Worm (Caenorhabditis elegans): Measurements from ENCODE around the gene Y59H11AM.1.

Gene Y59H11AM.1

DNA sequence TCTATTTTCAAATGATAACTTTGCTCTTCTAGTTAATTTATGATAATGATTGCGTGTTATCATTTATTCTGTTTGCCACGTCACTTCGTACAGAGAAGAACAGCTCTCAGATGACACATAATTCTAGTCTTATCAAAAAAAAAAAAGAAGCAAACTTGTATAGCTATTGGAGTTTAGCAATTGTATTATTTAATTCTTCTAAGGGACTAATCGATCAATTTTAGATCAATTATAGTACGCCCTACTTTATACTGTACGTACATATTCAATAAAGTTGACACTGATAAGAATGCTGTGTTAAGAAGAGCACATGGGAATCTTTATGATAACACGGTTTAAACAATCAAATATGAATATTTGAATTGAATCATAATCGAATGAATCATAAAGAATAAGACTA, 29.0 kb upstream of the Y59H11AM.1 start (continued):
- no peak for TF ChIP-seq Y105C5A.15 (GFP tag; IDR thresholded peaks at IDR 0.05)
- no peak for TF ChIP-seq nhr-10 (tag; optimal IDR thresholded peaks at IDR 0.05)
- peak; percentile 15 for TF ChIP-seq nhr-77 (tag; optimal IDR thresholded peaks at IDR 0.05)
- TF ChIP-seq dmd-6 (GFP tag; IDR thresholded peaks at IDR 0.05), result peak; percentile 63; the same call in 1 of the 2 replicates
- peak; percentile 20 for TF ChIP-seq fos-1 (tag; optimal IDR thresholded peaks at IDR 0.05)
- no peak for TF ChIP-seq lin-39 (tag; optimal IDR thresholded peaks at IDR 0.05)
- TF ChIP-seq pqm-1 (tag; optimal IDR thresholded peaks at IDR 0.05), result peak; percentile 86
- no peak for TF ChIP-seq snpc-4 (tag; optimal IDR thresholded peaks at IDR 0.05)
- TF ChIP-seq lir-3 (tag; optimal IDR thresholded peaks at IDR 0.05), result no peak
- TF ChIP-seq jun-1 (tag; optimal IDR thresholded peaks at IDR 0.05), result no peak
- TF ChIP-seq lim-7 (GFP tag; IDR thresholded peaks at IDR 0.05), result no peak
- no peak for TF ChIP-seq D1046.2 (GFP tag; IDR thresholded peaks at IDR 0.05)
- peak; percentile 13 for TF ChIP-seq nhr-48 (tag; optimal IDR thresholded peaks at IDR 0.05)

DNA sequence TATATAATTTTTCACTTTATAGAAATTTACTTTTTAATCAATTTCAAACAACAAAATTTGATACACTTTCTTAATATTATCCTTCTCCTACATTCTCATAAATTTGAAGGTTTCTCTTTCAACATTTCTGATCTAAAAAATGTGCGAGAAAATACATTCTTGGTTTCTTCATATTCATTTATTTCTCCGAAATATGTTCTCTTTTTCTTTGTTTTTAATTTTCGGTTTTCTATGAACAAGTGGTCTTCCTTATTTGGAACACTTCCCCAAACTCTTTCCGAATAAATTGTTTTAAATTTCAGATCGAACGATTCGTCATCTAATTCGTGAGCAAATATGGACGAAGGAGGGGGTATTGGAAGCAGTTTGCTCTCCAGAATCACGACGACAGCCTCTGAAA, 12.1 kb upstream of the Y59H11AM.1 start, which contains the start of gene npr-22:
Gene npr-22 (plus strand): TSS at position 301 of the 400 bp plus-strand sequence.
- no peak for TF ChIP-seq madf-5 (GFP tag; IDR thresholded peaks at IDR 0.05)
- TF ChIP-seq nhr-237 (tag; optimal IDR thresholded peaks at IDR 0.05), result no peak
- TF ChIP-seq nhr-111 (GFP tag; optimal IDR thresholded peaks at IDR 0.05), result no peak
- no peak for TF ChIP-seq dmd-8 (GFP tag; IDR thresholded peaks at IDR 0.05)
- TF ChIP-seq pha-4 (GFP tag; IDR thresholded peaks at IDR 0.05), result no peak
- TF ChIP-seq pha-4 (tag; optimal IDR thresholded peaks at IDR 0.05), result no peak
- no peak for TF ChIP-seq hlh-11 (tag; optimal IDR thresholded peaks at IDR 0.05)
- no peak for TF ChIP-seq Y75B8A.6 (GFP tag; IDR thresholded peaks at IDR 0.05)
- TF ChIP-seq vab-7 (GFP tag; IDR thresholded peaks at IDR 0.05), result no peak

DNA sequence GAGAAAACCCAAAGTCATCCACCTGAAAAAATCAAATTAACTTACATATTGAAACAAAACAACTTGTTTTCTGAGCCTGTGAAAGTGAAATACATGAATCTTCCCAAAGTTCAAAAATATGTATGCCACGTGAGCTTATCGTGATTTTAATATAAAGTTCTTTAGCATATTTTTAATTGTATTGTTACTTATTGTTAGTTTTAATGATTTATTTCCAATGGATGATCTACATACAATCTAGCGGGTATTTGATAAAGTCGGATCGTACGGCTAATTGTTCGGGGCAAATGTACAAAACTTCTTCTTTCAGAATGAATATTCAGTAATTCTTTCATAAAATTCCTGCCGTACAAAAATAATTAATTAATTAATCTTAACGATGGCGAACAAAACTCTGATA, 985 bp upstream of the Y59H11AM.1 start, which contains the start of gene Y59H11AM.4:
Gene Y59H11AM.4 (minus strand): TSS at position 101 of the 400 bp plus-strand sequence.
- no peak for TF ChIP-seq T20F7.1 (GFP tag; optimal IDR thresholded peaks at IDR 0.05)
- no peak for TF ChIP-seq mdl-1 (tag; optimal IDR thresholded peaks at IDR 0.05)
- no peak for TF ChIP-seq zip-11 (GFP tag; IDR thresholded peaks at IDR 0.05)
- TF ChIP-seq ztf-11 (tag; optimal IDR thresholded peaks at IDR 0.05), result no peak
- TF ChIP-seq gei-8 (GFP tag; optimal IDR thresholded peaks at IDR 0.05), result no peak

DNA sequence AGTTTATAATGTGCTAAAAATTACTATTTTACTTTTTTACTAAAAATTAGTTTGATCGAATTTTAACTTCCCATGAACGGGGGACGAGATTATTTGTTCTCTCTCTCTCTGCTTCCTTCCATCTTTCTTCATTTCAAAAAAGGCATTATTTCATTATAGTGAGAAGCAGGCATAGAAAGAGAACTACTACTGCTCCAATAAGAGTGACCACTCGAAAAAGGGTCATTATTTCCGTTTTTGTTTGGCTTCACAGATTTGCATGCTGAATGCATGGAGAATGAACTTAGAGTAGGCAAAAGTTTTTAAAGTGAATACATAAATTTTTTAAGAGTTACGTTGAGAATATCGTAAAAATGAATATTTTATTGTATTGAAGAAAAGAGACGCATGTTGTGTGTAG, 519 bp upstream of the Y59H11AM.1 start:
- TF ChIP-seq hmg-1.1 (GFP tag; IDR thresholded peaks at IDR 0.05) (no peak), dmd-6 (GFP tag; IDR thresholded peaks at IDR 0.05) (no peak), unc-62 (GFP tag; optimal IDR thresholded peaks at IDR 0.05 in 1 of 2) (peak in 1 of 2 experiments; percentile 92), unc-62 (tag; optimal IDR thresholded peaks at IDR 0.05) (no peak), aha-1 (tag) (peak; percentile 10)

DNA sequence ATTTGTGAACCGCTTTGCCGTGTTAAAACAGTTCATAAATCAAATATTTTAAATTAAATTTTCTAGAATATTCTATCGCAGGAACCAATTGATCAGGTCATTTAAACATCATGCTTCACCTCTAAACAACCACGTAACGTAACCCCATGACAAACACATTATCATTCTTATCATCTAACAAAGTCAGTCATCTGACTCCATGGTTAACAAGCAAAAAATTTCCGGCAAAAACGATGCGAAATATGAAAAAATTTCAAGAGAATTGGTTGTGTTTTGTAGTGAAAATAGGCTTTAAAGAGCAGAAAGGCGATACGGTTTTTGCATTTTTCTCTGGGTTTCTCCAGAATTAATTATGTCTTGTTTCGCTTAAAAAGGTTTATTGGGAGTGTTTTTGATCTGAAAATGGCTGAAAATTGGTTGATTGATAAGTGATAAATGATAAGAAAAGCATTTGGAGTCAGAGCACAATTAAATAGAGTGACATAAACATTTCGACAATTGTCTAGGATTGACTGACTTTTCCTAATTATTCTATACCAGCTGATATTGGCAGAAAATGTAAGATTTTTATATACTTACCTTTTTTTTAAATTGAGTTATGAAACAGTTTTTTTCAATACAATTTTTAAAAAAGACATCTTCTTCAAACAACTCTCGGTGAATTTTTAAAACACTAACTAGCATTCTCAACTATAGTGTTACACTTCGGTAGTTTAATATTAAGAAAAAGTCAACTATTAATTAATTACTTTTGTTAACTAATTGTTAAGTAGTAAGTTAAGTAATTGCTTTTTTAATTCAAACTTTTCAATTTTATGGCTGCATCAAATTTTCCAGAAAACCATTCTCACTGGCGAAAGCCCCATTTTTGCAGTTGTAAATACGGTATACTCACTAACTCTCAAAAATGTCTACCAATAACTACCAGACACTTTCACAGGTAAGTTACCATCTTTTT, 14.1 kb downstream of the Y59H11AM.1 start, which contains the start of gene catp-7:
Gene catp-7 (plus strand): TSS at position 908 of the 958 bp plus-strand sequence.
- TF ChIP-seq nhr-76 (tag; optimal IDR thresholded peaks at IDR 0.05) (no peak), T20F7.1 (GFP tag; optimal IDR thresholded peaks at IDR 0.05) (peak; percentile 36), set-16 (GFP tag; IDR thresholded peaks at IDR 0.05) (no peak), D1046.2 (GFP tag; IDR thresholded peaks at IDR 0.05) (no peak), ztf-7 (tag; optimal IDR thresholded peaks at IDR 0.05) (no peak), unc-62 (GFP tag; optimal IDR thresholded peaks at IDR 0.05 in 1 of 2) (no peak), unc-62 (tag; optimal IDR thresholded peaks at IDR 0.05) (no peak), mdl-1 (tag; optimal IDR thresholded peaks at IDR 0.05) (no peak), lin-1 (GFP tag; IDR thresholded peaks at IDR 0.05) (peak; percentile 11; the same call in 1 of the 2 replicates), ceh-20 (GFP tag; IDR thresholded peaks at IDR 0.05) (no peak), ZK337.2 (GFP tag; IDR thresholded peaks at IDR 0.05) (no peak), zfp-3 (GFP tag; conservative IDR thresholded peaks at IDR 0.05) (no peak), attf-4 (tag; optimal IDR thresholded peaks at IDR 0.05) (no peak), arid-1 (GFP tag; conservative IDR thresholded peaks at IDR 0.05) (no peak), R02D3.7 (tag; optimal IDR thresholded peaks at IDR 0.05) (no peak), daf-19 (GFP tag; conservative IDR thresholded peaks at IDR 0.05) (no peak), nhr-6 (tag; optimal IDR thresholded peaks at IDR 0.05) (no peak), lim-7 (GFP tag; IDR thresholded peaks at IDR 0.05) (no peak), mep-1 (tag; optimal IDR thresholded peaks at IDR 0.05) (no peak), mxl-3 (GFP tag; optimal IDR thresholded peaks at IDR 0.05) (no peak)

Data from whole organism, L4 larva.